Worm (Caenorhabditis elegans) whole organism, late embryonic: ENCODE measurements around the gene C39B10.4.

Experiments
- C08G9.2 ChIP-seq: sonication (generic microtip); optimal IDR thresholded peaks from 2 replicates; lab custom pipeline; 2016; ENCODE audit warnings: mild to moderate bottlenecking, missing genetic modification characterization, moderate library complexity, missing compliant biosample characterization
- C38D4.7 ChIP-seq: fragments of 200-800 bp; sonication (Bioruptor generic); optimal IDR thresholded peaks from 2 replicates; lab custom pipeline; 2018; ENCODE audit warnings: mild to moderate bottlenecking, missing genetic modification characterization, moderate library complexity, missing compliant biosample characterization
- F13H6.1 ChIP-seq: sonication (generic microtip); optimal IDR thresholded peaks from 2 replicates; lab custom pipeline; 2016; ENCODE audit warnings: missing genetic modification characterization, missing compliant biosample characterization
- K09A11.1 ChIP-seq: sonication (generic microtip); optimal IDR thresholded peaks from 2 replicates; lab custom pipeline; 2017; ENCODE audit warnings: antibody characterized with exemption, mild to moderate bottlenecking, missing genetic modification characterization, missing compliant biosample characterization; ENCODE audit not compliant: insufficient read depth
- T23F11.4 ChIP-seq: fragments of 200-800 bp; sonication (Bioruptor generic); optimal IDR thresholded peaks from 2 replicates; lab custom pipeline; 2018; ENCODE audit warnings: mild to moderate bottlenecking, missing genetic modification characterization, missing compliant biosample characterization
- ahr-1 ChIP-seq: sonication (generic microtip); optimal IDR thresholded peaks from 2 replicates; lab custom pipeline; 2016; ENCODE audit warnings: missing genetic modification characterization, missing compliant biosample characterization
- ceh-18 ChIP-seq: sonication (generic microtip); optimal IDR thresholded peaks from 2 replicates; lab custom pipeline; 2016; ENCODE audit warnings: missing genetic modification characterization, missing compliant biosample characterization
- ceh-22 ChIP-seq: sonication (generic microtip); optimal IDR thresholded peaks from 2 replicates; lab custom pipeline; 2017; ENCODE audit warnings: missing biosample characterization, missing genetic modification characterization
- ceh-24 ChIP-seq: sonication (generic microtip); optimal IDR thresholded peaks from 2 replicates; lab custom pipeline; 2016; ENCODE audit warnings: mild to moderate bottlenecking, missing genetic modification characterization, missing compliant biosample characterization
- ceh-31 ChIP-seq: sonication (generic microtip); optimal IDR thresholded peaks from 2 replicates; lab custom pipeline; 2016; ENCODE audit warnings: missing genetic modification characterization, missing compliant biosample characterization
- ceh-45 ChIP-seq: fragments of 200-800 bp; sonication (Bioruptor generic); IDR thresholded peaks from 2 replicates; pipeline ENCODE4 v1.3.6; 2022; ENCODE audit warnings: missing genetic modification reagents, missing genetic modification characterization, missing compliant biosample characterization
- ceh-48 ChIP-seq: sonication (generic microtip); optimal IDR thresholded peaks from 2 replicates; lab custom pipeline; 2016; ENCODE audit warnings: missing genetic modification characterization, inconsistent platforms, missing compliant biosample characterization
- ceh-6 ChIP-seq: fragments of 200-800 bp; sonication (Bioruptor generic); optimal IDR thresholded peaks from 2 replicates; lab custom pipeline; 2018; ENCODE audit warnings: mild to moderate bottlenecking, missing genetic modification characterization, missing compliant biosample characterization
- elt-2 ChIP-seq: sonication (generic microtip); optimal IDR thresholded peaks from 2 replicates; lab custom pipeline; 2016; ENCODE audit warnings: missing genetic modification reagents, missing genetic modification characterization, missing compliant biosample characterization
- elt-4 ChIP-seq: sonication (generic microtip); optimal IDR thresholded peaks from 2 replicates; lab custom pipeline; 2016; ENCODE audit warnings: missing genetic modification characterization, missing compliant biosample characterization
- ets-4 ChIP-seq: sonication (generic microtip); optimal IDR thresholded peaks from 2 replicates; lab custom pipeline; 2016; ENCODE audit warnings: missing genetic modification characterization, missing compliant biosample characterization
- eyg-1 ChIP-seq: sonication (generic microtip); optimal IDR thresholded peaks from 2 replicates; lab custom pipeline; 2016; ENCODE audit warnings: missing genotype, missing genetic modification characterization, missing compliant biosample characterization
- fax-1 ChIP-seq: sonication (generic microtip); optimal IDR thresholded peaks from 2 replicates; lab custom pipeline; 2016; ENCODE audit warnings: missing genotype, missing genetic modification characterization, missing compliant biosample characterization
- fkh-10 ChIP-seq: fragments of 150-350 bp; optimal IDR thresholded peaks from 2 replicates; lab custom pipeline; 2014; ENCODE audit warnings: missing biosample characterization, missing genetic modification reagents, missing genetic modification characterization
- gmeb-2 ChIP-seq: sonication (generic microtip); optimal IDR thresholded peaks from 2 replicates; lab custom pipeline; 2016; ENCODE audit warnings: missing genetic modification characterization, inconsistent platforms, missing compliant biosample characterization
- hlh-6 ChIP-seq: sonication (generic microtip); optimal IDR thresholded peaks from 2 replicates; lab custom pipeline; 2016; ENCODE audit warnings: missing genotype, missing genetic modification characterization, missing compliant biosample characterization
- hlh-8 ChIP-seq: sonication (generic microtip); optimal IDR thresholded peaks from 2 replicates; lab custom pipeline; 2016; ENCODE audit warnings: missing genotype, missing genetic modification characterization, missing compliant biosample characterization
- lin-11 ChIP-seq: fragments of 200-800 bp; sonication (Bioruptor generic); optimal IDR thresholded peaks from 2 replicates; lab custom pipeline; 2018; ENCODE audit warnings: mild to moderate bottlenecking, missing genetic modification characterization, missing compliant biosample characterization
- mec-3 ChIP-seq: sonication (generic microtip); optimal IDR thresholded peaks from 2 replicates; lab custom pipeline; 2016; ENCODE audit warnings: borderline replicate concordance, missing genetic modification characterization, missing compliant biosample characterization
- nfya-1 ChIP-seq: sonication (generic microtip); optimal IDR thresholded peaks from 2 replicates; lab custom pipeline; 2017; ENCODE audit warnings: missing genetic modification characterization, mild to moderate bottlenecking, missing compliant biosample characterization, antibody characterized with exemption, moderate library complexity
- nhr-11 ChIP-seq: fragments of 150-350 bp; optimal IDR thresholded peaks from 2 replicates; lab custom pipeline; 2014; ENCODE audit warnings: missing biosample characterization, missing genetic modification characterization
- pag-3 ChIP-seq: sonication (generic microtip); optimal IDR thresholded peaks from 2 replicates; lab custom pipeline; 2016; ENCODE audit warnings: missing compliant biosample characterization, missing genetic modification characterization, borderline replicate concordance
- pat-9 ChIP-seq: fragments of 200-800 bp; sonication (Bioruptor generic); optimal IDR thresholded peaks from 2 replicates; lab custom pipeline; 2018; ENCODE audit warnings: mild to moderate bottlenecking, missing genetic modification characterization, moderate library complexity, missing compliant biosample characterization
- pax-1 ChIP-seq: fragments of 150-350 bp; optimal IDR thresholded peaks from 2 replicates; lab custom pipeline; 2014; ENCODE audit warnings: missing biosample characterization, missing genetic modification characterization
- pha-2 ChIP-seq: sonication (generic microtip); optimal IDR thresholded peaks from 2 replicates; lab custom pipeline; 2017; ENCODE audit warnings: mild to moderate bottlenecking, missing genetic modification characterization, missing compliant biosample characterization
- pha-4 ChIP-seq: fragments of 150-350 bp; optimal IDR thresholded peaks from 2 replicates; lab custom pipeline; 2018; ENCODE audit warnings: missing biosample characterization, missing genetic modification reagents, missing genetic modification characterization
- pqm-1 ChIP-seq: sonication (generic microtip); optimal IDR thresholded peaks from 2 replicates; lab custom pipeline; 2016; ENCODE audit warnings: missing genetic modification characterization, missing compliant biosample characterization
- sdc-2 ChIP-seq: sonication (generic microtip); optimal IDR thresholded peaks from 2 replicates; lab custom pipeline; 2016; ENCODE audit warnings: missing genotype, missing genetic modification characterization, missing compliant biosample characterization
- sox-2 ChIP-seq: fragments of 200-800 bp; sonication (Bioruptor generic); IDR thresholded peaks from 2 replicates; pipeline ENCODE4 v1.3.6; 2022; ENCODE audit warnings: missing genetic modification reagents, missing genetic modification characterization, missing compliant biosample characterization
- sox-4 ChIP-seq: sonication (generic microtip); optimal IDR thresholded peaks from 2 replicates; lab custom pipeline; 2017; ENCODE audit warnings: mild to moderate bottlenecking, missing genetic modification characterization, inconsistent platforms, missing compliant biosample characterization
- syd-9 ChIP-seq: sonication (generic microtip); optimal IDR thresholded peaks from 2 replicates; lab custom pipeline; 2016; ENCODE audit warnings: mild to moderate bottlenecking, missing genetic modification characterization, moderate library complexity, missing compliant biosample characterization
- tbx-2 ChIP-seq: sonication (generic microtip); optimal IDR thresholded peaks from 2 replicates; lab custom pipeline; 2016; ENCODE audit warnings: missing genetic modification characterization, missing compliant biosample characterization
- tbx-7 ChIP-seq: sonication (generic microtip); optimal IDR thresholded peaks from 2 replicates; lab custom pipeline; 2016; ENCODE audit warnings: missing genotype, missing genetic modification characterization, missing compliant biosample characterization
- unc-55 ChIP-seq: sonication (generic microtip); optimal IDR thresholded peaks from 2 replicates; lab custom pipeline; 2017; ENCODE audit warnings: missing biosample characterization, missing genetic modification reagents, missing genetic modification characterization
- unc-86 ChIP-seq: sonication (generic microtip); optimal IDR thresholded peaks from 2 replicates; lab custom pipeline; 2016; ENCODE audit warnings: missing genetic modification characterization, missing compliant biosample characterization
- zip-5 ChIP-seq: sonication (generic microtip); optimal IDR thresholded peaks from 2 replicates; lab custom pipeline; 2016; ENCODE audit warnings: missing genetic modification characterization, missing compliant biosample characterization
- ztf-16 ChIP-seq: sonication (generic microtip); optimal IDR thresholded peaks from 2 replicates; lab custom pipeline; 2017; ENCODE audit warnings: missing genetic modification characterization, missing compliant biosample characterization

The C39B10.4 gene

ce11 chrX:10428109-10428508 lies 16.7 kb upstream of the C39B10.4 start (continued):
- TF ChIP-seq fkh-10 (GFP tag; lab: Kevin White, UChicago) (no peak), elt-2 (no peak)

- TF ChIP-seq sox-2 (GFP tag; lab: Robert Waterston, UW) (no peak), pat-9 (tag; lab: Kevin White, UChicago) (no peak), ceh-45 (GFP tag; lab: Robert Waterston, UW) (no peak), F13H6.1 (no peak), pha-4 (tag; lab: Kevin White, UChicago) (no peak), zip-5 (no peak), syd-9 (no peak), sdc-2 (no peak), eyg-1 (no peak), gmeb-2 (no peak), ets-4 (tag; lab: Kevin White, UChicago) (no peak), lin-11 (tag; lab: Kevin White, UChicago) (no peak), pag-3 (no peak), mec-3 (tag; lab: Kevin White, UChicago) (no peak), hlh-6 (tag; lab: Kevin White, UChicago) (no peak), ceh-6 (GFP tag; lab: Kevin White, UChicago) (no peak), ahr-1 (tag; lab: Kevin White, UChicago) (no peak), ztf-16 (tag; lab: Kevin White, UChicago) (no peak), elt-4 (tag; lab: Kevin White, UChicago) (no peak), ceh-22 (tag; lab: Kevin White, UChicago) (no peak)
Observed at ce11 chrX:10428557-10428956, 16.2 kb upstream of the C39B10.4 start, which contains the start of gene mig-15. Gene mig-15 (minus strand): TSS chrX:10428657.

- TF ChIP-seq ztf-16 (tag; lab: Kevin White, UChicago) (no peak), unc-86 (tag; lab: Kevin White, UChicago) (no peak)
Observed at ce11 chrX:10429203-10429602, 15.6 kb upstream of the C39B10.4 start.

ce11 chrX:10430866-10431265 lies 13.9 kb upstream of the C39B10.4 start:
- no peak for TF ChIP-seq ceh-18 (tag; lab: Kevin White, UChicago)
- peak; percentile 75 for TF ChIP-seq elt-2

ce11 chrX:10432786-10433185 lies 12.0 kb upstream of the C39B10.4 start:
- TF ChIP-seq T23F11.4 (GFP tag; lab: Kevin White, UChicago), result no peak
- TF ChIP-seq lin-11 (tag; lab: Kevin White, UChicago), result no peak
- TF ChIP-seq tbx-2 (tag; lab: Kevin White, UChicago), result no peak
- no peak for TF ChIP-seq gmeb-2

- TF ChIP-seq ceh-31, result peak; percentile 5
- no peak for TF ChIP-seq pat-9 (tag; lab: Kevin White, UChicago)
- TF ChIP-seq, all 69 proteins: peak for 1
Observed at ce11 chrX:10433863-10434262, 10.9 kb upstream of the C39B10.4 start.

- no peak for TF ChIP-seq pax-1 (tag; lab: Kevin White, UChicago)
- peak; percentile 51 for TF ChIP-seq ceh-48
- TF ChIP-seq pqm-1 (tag; lab: Kevin White, UChicago), result no peak
- peak; percentile 53 for TF ChIP-seq hlh-8
- TF ChIP-seq C08G9.2 (tag; lab: Kevin White, UChicago), result peak; percentile 69
- TF ChIP-seq pha-2 (tag; lab: Kevin White, UChicago), result no peak
- TF ChIP-seq ceh-24, result no peak
- no peak for TF ChIP-seq unc-86 (tag; lab: Kevin White, UChicago)
- peak; percentile 94 for TF ChIP-seq ceh-31
- no peak for TF ChIP-seq gmeb-2
- TF ChIP-seq nfya-1 (tag; lab: Kevin White, UChicago), result peak; percentile 77
- no peak for TF ChIP-seq nhr-11 (tag; lab: Kevin White, UChicago)
- TF ChIP-seq pat-9 (tag; lab: Kevin White, UChicago), result no peak
- no peak for TF ChIP-seq C38D4.7 (GFP tag; lab: Kevin White, UChicago)
- TF ChIP-seq unc-55 (GFP tag; lab: Kevin White, UChicago), result peak; percentile 56
- no peak for TF ChIP-seq K09A11.1 (tag; lab: Kevin White, UChicago)
- peak; percentile 35 for TF ChIP-seq sox-4 (tag; lab: Kevin White, UChicago)
- TF ChIP-seq pag-3, result peak; percentile 57
- peak; percentile 33 for TF ChIP-seq fax-1 (tag; lab: Kevin White, UChicago)
- TF ChIP-seq tbx-7 (tag; lab: Kevin White, UChicago), result no peak
Observed at ce11 chrX:10435492-10435939, 9.3 kb upstream of the C39B10.4 start.
